Worm (Caenorhabditis elegans) whole organism, midembryonic: ENCODE measurements around the gene ZC449.4.

Experiments
- T22C8.4 ChIP-seq: fragments of 200-800 bp; sonication (Bioruptor generic); IDR thresholded peaks from 2 replicates; pipeline ENCODE4 v1.3.6; 2022; ENCODE audit warnings: missing genetic modification characterization, missing compliant biosample characterization
- cog-1 ChIP-seq: sonication (generic microtip); optimal IDR thresholded peaks from 2 replicates; lab custom pipeline; 2016; ENCODE audit warnings: missing genetic modification characterization, missing compliant biosample characterization
- flt-1 ChIP-seq: fragments of 200-800 bp; sonication (Bioruptor generic); IDR thresholded peaks from 2 replicates; pipeline ENCODE4 v1.3.6; 2022; ENCODE audit warnings: missing genetic modification characterization, missing compliant biosample characterization
- klf-2 ChIP-seq: fragments of 200-800 bp; sonication (Bioruptor generic); conservative IDR thresholded peaks from 2 replicates; pipeline ENCODE4 v1.3.6; 2022; ENCODE audit warnings: missing genetic modification reagents, missing genetic modification characterization, missing compliant biosample characterization
- med-1 ChIP-seq: sonication (generic microtip); optimal IDR thresholded peaks from 2 replicates; lab custom pipeline; 2017; ENCODE audit warnings: missing genetic modification characterization, mild to moderate bottlenecking, missing compliant biosample characterization, antibody characterized with exemption, missing genetic modification reagents; ENCODE audit not compliant: insufficient read depth
- ref-1 ChIP-seq: fragments of 200-800 bp; sonication (Bioruptor generic); conservative IDR thresholded peaks from 2 replicates; pipeline ENCODE4 v1.3.6; 2022; ENCODE audit warnings: missing genetic modification reagents, missing genetic modification characterization, missing compliant biosample characterization
- tab-1 ChIP-seq: fragments of 200-800 bp; sonication (Bioruptor generic); IDR thresholded peaks from 2 replicates; pipeline ENCODE4 v1.3.6; 2022; ENCODE audit warnings: missing genetic modification characterization, missing compliant biosample characterization
- ztf-23 ChIP-seq: fragments of 200-800 bp; sonication (Bioruptor generic); IDR thresholded peaks from 2 replicates; pipeline ENCODE4 v1.3.6; 2022; ENCODE audit warnings: missing genetic modification reagents, missing genetic modification characterization, missing compliant biosample characterization
- ztf-29 ChIP-seq: fragments of 200-800 bp; sonication (Bioruptor generic); IDR thresholded peaks from 2 replicates; pipeline ENCODE4 v1.3.6; 2022; ENCODE audit warnings: missing genetic modification reagents, missing genetic modification characterization, missing compliant biosample characterization

- no peak for TF ChIP-seq T22C8.4 (GFP tag; lab: Robert Waterston, UW)
- no peak for TF ChIP-seq ztf-23 (GFP tag; lab: Robert Waterston, UW)
- no peak for TF ChIP-seq flt-1 (GFP tag; lab: Robert Waterston, UW)
- no peak for TF ChIP-seq tab-1 (GFP tag; lab: Robert Waterston, UW)
- TF ChIP-seq ztf-29 (GFP tag; lab: Robert Waterston, UW), result no peak
- TF ChIP-seq med-1 (GFP tag; lab: Kevin White, UChicago), result no peak
- no peak for TF ChIP-seq ref-1 (GFP tag; lab: Robert Waterston, UW)
- TF ChIP-seq klf-2 (GFP tag; lab: Robert Waterston, UW), result no peak
- TF ChIP-seq cog-1 (tag; lab: Kevin White, UChicago), result no peak
These were observed 32.8 kb upstream of the ZC449.4 start for ce11 chrX:5066570-5066969.
